Worm (Caenorhabditis elegans) whole organism, L4 larva: ENCODE results near the gene sym-3.
A peak's percentile ranks its signal among the peaks of the same experiment; 100 is the strongest.

Experiments used
- F10B5.3 ChIP-seq: sonication (generic microtip); optimal IDR thresholded peaks from 2 replicates; lab custom pipeline; 2016; ENCODE audit warnings: mild to moderate bottlenecking, missing genetic modification characterization, missing compliant biosample characterization
- F37D6.2 ChIP-seq: sonication (generic microtip); optimal IDR thresholded peaks from 2 replicates; lab custom pipeline; 2016; ENCODE audit warnings: mild to moderate bottlenecking, missing genetic modification characterization, missing compliant biosample characterization
- T26A8.4 ChIP-seq: fragments of 200-800 bp; sonication (Bioruptor generic); IDR thresholded peaks from 2 replicates; pipeline ENCODE4 v1.3.6; 2022; ENCODE audit warnings: missing genetic modification characterization, missing compliant biosample characterization
- aha-1 ChIP-seq: fragments of 150-350 bp; peaks from one replicate; lab custom pipeline; 2014; ENCODE audit warnings: missing biosample characterization, missing genetic modification characterization
- ama-1 ChIP-seq: fragments of 150-350 bp; optimal IDR thresholded peaks from 2 replicates; lab custom pipeline; 2014; ENCODE audit warnings: inconsistent platforms, mixed read lengths
- arid-1 ChIP-seq: fragments of 200-800 bp; sonication (Bioruptor generic); conservative IDR thresholded peaks from 2 replicates; pipeline ENCODE4 v1.3.6; 2022; ENCODE audit warnings: missing genetic modification reagents, missing genetic modification characterization, missing compliant biosample characterization
- attf-4 ChIP-seq: sonication (generic microtip); optimal IDR thresholded peaks from 3 replicates; lab custom pipeline; 2017; ENCODE audit warnings: missing biosample characterization, missing genetic modification characterization
- ceh-32 ChIP-seq: sonication (generic microtip); optimal IDR thresholded peaks from 2 replicates; lab custom pipeline; 2016; ENCODE audit warnings: mild to moderate bottlenecking, missing genetic modification characterization, missing compliant biosample characterization; ENCODE audit not compliant: poor library complexity
- ctbp-1 ChIP-seq: fragments of 200-800 bp; sonication (Bioruptor generic); IDR thresholded peaks from 2 replicates; pipeline ENCODE4 v1.3.6; 2022; ENCODE audit warnings: missing genetic modification reagents, missing genetic modification characterization, missing compliant biosample characterization
- daf-16 ChIP-seq, 3 experiments: sonication (generic microtip); optimal IDR thresholded peaks; 2 replicates each; lab custom pipeline; 2016 to 2017; ENCODE audit warnings: missing genetic modification characterization in 3 of 3, missing genetic modification reagents in 3 of 3, mild to moderate bottlenecking in 2 of 3, missing compliant biosample characterization in 2 of 3, missing biosample characterization in 1 of 3, moderate library complexity in 1 of 3
- daf-8 ChIP-seq: fragments of 200-800 bp; sonication (Bioruptor generic); IDR thresholded peaks from 2 replicates; pipeline ENCODE4 v1.3.6; 2022; ENCODE audit warnings: missing genetic modification characterization, missing compliant biosample characterization
- dmd-6 ChIP-seq: fragments of 200-800 bp; sonication (Bioruptor generic); IDR thresholded peaks from 2 replicates; pipeline ENCODE4 v1.3.6; 2022; ENCODE audit warnings: missing genetic modification reagents, missing genetic modification characterization, missing compliant biosample characterization
- dmd-8 ChIP-seq: fragments of 200-800 bp; sonication (Bioruptor generic); IDR thresholded peaks from 2 replicates; pipeline ENCODE4 v1.3.6; 2022; ENCODE audit warnings: missing genetic modification characterization, missing compliant biosample characterization
- dpl-1 ChIP-seq: fragments of 150-350 bp; optimal IDR thresholded peaks from 2 replicates; lab custom pipeline; 2014; ENCODE audit warnings: missing biosample characterization, missing genetic modification reagents, missing genetic modification characterization
- hif-1 ChIP-seq, 2 experiments: sonication (generic microtip); optimal IDR thresholded peaks; 2 replicates each; lab custom pipeline; 2016 to 2017; ENCODE audit warnings: missing compliant biosample characterization in 2 of 2, missing genetic modification characterization in 2 of 2, missing genetic modification reagents in 2 of 2, missing genotype in 2 of 2, mild to moderate bottlenecking in 1 of 2
- hlh-30 ChIP-seq: sonication (generic microtip); optimal IDR thresholded peaks from 2 replicates; lab custom pipeline; 2017; ENCODE audit warnings: antibody characterized with exemption, mild to moderate bottlenecking, missing genetic modification characterization, missing compliant biosample characterization; ENCODE audit not compliant: insufficient read depth
- lsy-2 ChIP-seq, 2 experiments: fragments of 150-350 bp in 1 of 2; sonication (generic microtip) in 1 of 2; optimal IDR thresholded peaks; 2 replicates each; lab custom pipeline; 2014 to 2017; ENCODE audit warnings: missing biosample characterization in 2 of 2, missing genetic modification characterization in 2 of 2
- madf-5 ChIP-seq, 2 experiments: fragments of 200-800 bp; sonication (Bioruptor generic); IDR thresholded peaks; 2 replicates each; pipeline ENCODE4 v1.3.6; 2022; ENCODE audit warnings: missing compliant biosample characterization in 2 of 2, missing genetic modification characterization in 2 of 2
- madf-9 ChIP-seq: fragments of 200-800 bp; sonication (Bioruptor generic); conservative IDR thresholded peaks from 2 replicates; pipeline ENCODE4 v1.3.6; 2022; ENCODE audit warnings: missing genetic modification reagents, missing genetic modification characterization, missing compliant biosample characterization
- mdl-1 ChIP-seq, 2 experiments: fragments of 150-350 bp in 1 of 2; sonication (generic microtip) in 1 of 2; optimal IDR thresholded peaks; 2 replicates each; lab custom pipeline; 2014 to 2017; ENCODE audit warnings: missing biosample characterization in 2 of 2, missing genetic modification characterization in 2 of 2
- mep-1 ChIP-seq: fragments of 150-350 bp; sonication (generic microtip); optimal IDR thresholded peaks from 3 replicates; lab custom pipeline; 2014; ENCODE audit warnings: missing biosample characterization, missing genetic modification characterization
- mxl-2 ChIP-seq: fragments of 200-800 bp; sonication (Bioruptor generic); conservative IDR thresholded peaks from 2 replicates; pipeline ENCODE4 v1.3.6; 2022; ENCODE audit warnings: missing genetic modification reagents, missing genetic modification characterization, missing compliant biosample characterization
- mxl-3 ChIP-seq: fragments of 200-800 bp; sonication (Bioruptor generic); optimal IDR thresholded peaks from 2 replicates; lab custom pipeline; 2018; ENCODE audit warnings: mild to moderate bottlenecking, missing genetic modification characterization, missing compliant biosample characterization
- nhr-102 ChIP-seq: sonication (generic microtip); optimal IDR thresholded peaks from 2 replicates; lab custom pipeline; 2016; ENCODE audit warnings: mild to moderate bottlenecking, missing genetic modification characterization, moderate library complexity, missing compliant biosample characterization
- nhr-11 ChIP-seq: fragments of 150-350 bp; optimal IDR thresholded peaks from 2 replicates; lab custom pipeline; 2014; ENCODE audit warnings: missing biosample characterization, missing genetic modification characterization
- nhr-237 ChIP-seq: sonication (generic microtip); optimal IDR thresholded peaks from 2 replicates; lab custom pipeline; 2017; ENCODE audit warnings: missing biosample characterization, missing genetic modification characterization
- nhr-25 ChIP-seq: sonication (generic microtip); optimal IDR thresholded peaks from 2 replicates; lab custom pipeline; 2017; ENCODE audit warnings: missing genetic modification characterization, mild to moderate bottlenecking, missing compliant biosample characterization, antibody characterized with exemption, moderate library complexity, borderline replicate concordance; ENCODE audit not compliant: insufficient read depth
- nhr-28 ChIP-seq: fragments of 150-350 bp; optimal IDR thresholded peaks from 2 replicates; lab custom pipeline; 2014; ENCODE audit warnings: missing biosample characterization, missing genetic modification characterization
- nhr-41 ChIP-seq: fragments of 200-800 bp; sonication (Bioruptor generic); IDR thresholded peaks from 2 replicates; pipeline ENCODE4 v1.3.6; 2022; ENCODE audit warnings: missing genetic modification reagents, missing genetic modification characterization, missing compliant biosample characterization
- nhr-77 ChIP-seq: fragments of 150-350 bp; optimal IDR thresholded peaks from 2 replicates; lab custom pipeline; 2014; ENCODE audit warnings: missing biosample characterization, missing genetic modification characterization
- pha-4 ChIP-seq, 2 experiments: fragments of 150-350 bp in 1 of 2; fragments of 200-800 bp in 1 of 2; sonication (Bioruptor generic) in 1 of 2; IDR thresholded peaks in 1 of 2; optimal IDR thresholded peaks in 1 of 2; 2 replicates each; pipeline versions ENCODE4 v1.3.6 to Lab custom; 2014 to 2022; ENCODE audit warnings: missing genetic modification characterization in 2 of 2, missing genetic modification reagents in 2 of 2, missing biosample characterization in 1 of 2, missing compliant biosample characterization in 1 of 2
- php-3 ChIP-seq: fragments of 200-800 bp; sonication (Bioruptor generic); IDR thresholded peaks from 2 replicates; pipeline ENCODE4 v1.3.6; 2022; ENCODE audit warnings: missing genetic modification reagents, missing genetic modification characterization, missing compliant biosample characterization
- rbr-2 ChIP-seq: sonication (generic microtip); optimal IDR thresholded peaks from 2 replicates; lab custom pipeline; 2016; ENCODE audit warnings: missing genotype, missing genetic modification characterization, missing compliant biosample characterization
- saeg-2 ChIP-seq: fragments of 200-800 bp; sonication (Bioruptor generic); IDR thresholded peaks from 2 replicates; pipeline ENCODE4 v1.3.6; 2022; ENCODE audit warnings: missing genetic modification reagents, missing genetic modification characterization, missing compliant biosample characterization
- sdz-12 ChIP-seq: fragments of 200-800 bp; sonication (Bioruptor generic); optimal IDR thresholded peaks from 2 replicates; lab custom pipeline; 2018; ENCODE audit warnings: mild to moderate bottlenecking, missing genetic modification characterization, missing compliant biosample characterization
- set-16 ChIP-seq: fragments of 200-800 bp; sonication (Bioruptor generic); IDR thresholded peaks from 2 replicates; pipeline ENCODE4 v1.3.6; 2022; ENCODE audit warnings: missing genetic modification reagents, missing genetic modification characterization, missing compliant biosample characterization
- skn-1 ChIP-seq: fragments of 150-350 bp; optimal IDR thresholded peaks from 2 replicates; lab custom pipeline; 2014; ENCODE audit warnings: missing biosample characterization, missing genetic modification characterization
- spr-1 ChIP-seq: sonication (generic microtip); optimal IDR thresholded peaks from 2 replicates; lab custom pipeline; 2016; ENCODE audit warnings: mild to moderate bottlenecking, missing genetic modification characterization, missing compliant biosample characterization
- unc-62 ChIP-seq, 3 experiments: fragments of 150-350 bp in 1 of 3; sonication (generic microtip); optimal IDR thresholded peaks in 2 of 3; peaks in 1 of 3; 1 replicate in 1 of 3; 2 replicates in 2 of 3; lab custom pipeline; 2014 to 2017; ENCODE audit warnings: missing biosample characterization in 3 of 3, missing genetic modification characterization in 3 of 3, missing genetic modification reagents in 3 of 3, missing genotype in 1 of 3
- ztf-7 ChIP-seq: fragments of 150-350 bp; optimal IDR thresholded peaks from 2 replicates; lab custom pipeline; 2014; ENCODE audit warnings: missing biosample characterization, missing genetic modification characterization

Gene sym-3

DNA sequence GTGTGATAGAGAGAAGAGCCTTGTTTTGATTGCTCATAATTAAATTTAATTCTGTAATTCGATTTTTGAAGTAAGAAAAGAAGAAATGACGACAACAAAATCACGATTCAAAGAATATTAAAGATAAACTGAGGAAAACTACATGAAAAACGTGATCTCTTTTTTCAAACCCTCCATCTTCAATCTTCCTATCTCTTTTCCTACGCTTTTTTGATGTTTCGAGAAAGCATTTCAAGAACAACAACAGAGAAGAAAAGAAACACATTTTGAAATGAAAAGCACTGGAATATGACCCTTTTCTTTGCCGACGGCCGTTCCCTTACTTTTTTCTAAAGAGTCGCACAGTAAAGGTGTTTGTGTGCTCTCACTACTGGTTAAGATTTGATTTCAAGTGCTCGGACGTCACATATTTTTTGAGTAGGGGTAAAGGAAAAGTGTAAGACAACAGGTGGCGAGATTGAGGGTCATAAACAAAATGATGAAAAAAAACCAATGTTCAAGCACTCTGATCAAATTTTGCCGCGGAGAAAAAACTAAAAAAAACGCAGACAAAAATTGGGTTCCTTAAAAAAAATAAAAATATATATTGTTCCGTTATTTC, 32.4 kb downstream of the sym-3 start, which contains the start of gene F13D11.3:
Gene F13D11.3 (minus strand): TSS at position 51 of the 601 bp plus-strand sequence.
- TF ChIP-seq T26A8.4 (GFP tag; lab: Robert Waterston, UW) (no peak), unc-62 (GFP tag; optimal IDR thresholded peaks at IDR 0.05 in 1 of 2; lab: Kevin White, UChicago) (peak in 1 of 2 experiments; percentile 77), unc-62 (tag; optimal IDR thresholded peaks at IDR 0.05; lab: Kevin White, UChicago) (no peak), daf-16 (GFP tag; optimal IDR thresholded peaks at IDR 0.05; lab: Kevin White, UChicago) (peak in 1 of 2 experiments; percentile 34), daf-16 (tag; optimal IDR thresholded peaks at IDR 0.05; lab: Kevin White, UChicago) (no peak)

DNA sequence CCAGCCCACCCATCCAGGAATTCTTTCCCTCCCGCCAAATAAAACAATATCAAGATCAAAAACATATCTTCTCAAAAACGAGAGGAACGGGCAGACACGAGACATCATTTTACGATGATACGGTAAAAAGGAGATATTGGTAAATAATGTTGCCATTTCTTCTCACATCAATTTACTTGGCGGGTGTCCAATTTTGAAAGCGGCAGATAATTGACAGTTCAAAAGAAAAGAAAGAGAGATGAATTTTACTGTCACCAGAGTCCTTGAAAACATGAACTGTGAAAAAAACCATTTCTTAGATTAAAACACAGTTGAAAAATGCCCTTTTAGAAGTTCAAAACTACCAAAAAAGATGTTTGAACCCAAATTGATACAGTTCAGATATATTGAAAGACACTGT, 37.1 kb downstream of the sym-3 start:
- no peak for TF ChIP-seq ceh-32 (tag; lab: Kevin White, UChicago)
- no peak for TF ChIP-seq arid-1 (GFP tag; lab: Robert Waterston, UW)
- TF ChIP-seq aha-1 (tag; lab: Kevin White, UChicago): peak; percentile 44
- TF ChIP-seq nhr-25 (tag; lab: Kevin White, UChicago): peak; percentile 20
- peak; percentile 17 for TF ChIP-seq hlh-30 (tag; lab: Kevin White, UChicago)
- TF ChIP-seq mep-1 (tag; lab: Kevin White, UChicago): peak; percentile 31
- peak; percentile 67 for TF ChIP-seq nhr-28 (tag; lab: Kevin White, UChicago)
- TF ChIP-seq mdl-1 (tag; optimal IDR thresholded peaks at IDR 0.05; lab: Kevin White, UChicago): peak in 1 of 2 experiments; percentile 38
- no peak for TF ChIP-seq nhr-41 (GFP tag; lab: Robert Waterston, UW)

DNA sequence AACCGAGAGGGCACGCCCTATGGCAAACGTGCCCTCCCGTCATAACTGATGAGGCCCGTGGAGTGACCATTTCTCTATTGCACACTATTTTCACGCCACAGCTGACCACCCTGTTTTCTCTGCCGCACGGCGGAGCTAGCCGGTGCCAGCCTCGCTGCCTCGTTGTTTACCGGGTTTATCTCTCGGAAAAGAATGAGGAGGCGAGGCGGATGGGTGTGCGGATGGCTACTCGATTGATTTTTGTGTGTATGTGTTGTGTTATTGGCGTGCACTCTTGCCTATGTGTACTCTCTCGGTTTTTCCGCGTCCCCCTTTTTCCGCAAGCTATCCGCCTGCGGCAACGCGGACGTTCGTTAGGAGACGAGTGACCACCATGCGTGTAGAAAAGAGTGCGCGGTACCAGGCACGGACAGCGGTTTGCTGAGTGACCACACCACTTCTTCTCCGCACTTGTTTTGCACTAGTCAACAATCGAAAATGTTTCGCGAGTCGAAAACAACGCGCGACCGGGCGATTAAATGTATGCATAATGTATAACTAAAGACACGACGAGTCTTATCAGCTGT, 38.5 kb downstream of the sym-3 start:
- TF ChIP-seq nhr-11 (tag; lab: Kevin White, UChicago) (peak; percentile 44), set-16 (peak; percentile 83), ctbp-1 (GFP tag; lab: Robert Waterston, UW) (peak; percentile 67; the same call in 1 of the 2 replicates), rbr-2 (peak; percentile 76), mep-1 (tag; lab: Kevin White, UChicago) (peak; percentile 63), daf-16 (GFP tag; optimal IDR thresholded peaks at IDR 0.05; lab: Kevin White, UChicago) (peak; percentile 43 to 98), daf-16 (tag; optimal IDR thresholded peaks at IDR 0.05; lab: Kevin White, UChicago) (peak; percentile 97), mxl-3 (GFP tag; lab: Kevin White, UChicago) (peak; percentile 89), nhr-28 (tag; lab: Kevin White, UChicago) (peak; percentile 30), saeg-2 (GFP tag; lab: Robert Waterston, UW) (0 out of 2 replicates have a peak, but pooled peaks have one; percentile 63), spr-1 (tag; lab: Kevin White, UChicago) (peak; percentile 57), skn-1 (no peak), unc-62 (GFP tag; optimal IDR thresholded peaks at IDR 0.05 in 1 of 2; lab: Kevin White, UChicago) (peak in 1 of 2 experiments; percentile 88), unc-62 (tag; optimal IDR thresholded peaks at IDR 0.05; lab: Kevin White, UChicago) (no peak), php-3 (0 out of 2 replicates have a peak, but pooled peaks have one; percentile 39), dmd-6 (GFP tag; lab: Robert Waterston, UW) (peak; percentile 27; the same call in 1 of the 2 replicates), F10B5.3 (tag; lab: Kevin White, UChicago) (peak; percentile 42), hif-1 (tag; optimal IDR thresholded peaks at IDR 0.05; lab: Kevin White, UChicago) (peak in 1 of 2 experiments; percentile 79), nhr-77 (tag; lab: Kevin White, UChicago) (peak; percentile 19), nhr-102 (tag; lab: Kevin White, UChicago) (peak; percentile 76), ama-1 (lab: Kevin White, UChicago) (no peak), mdl-1 (tag; optimal IDR thresholded peaks at IDR 0.05; lab: Kevin White, UChicago) (peak; percentile 64 to 93), mxl-2 (GFP tag; lab: Robert Waterston, UW) (0 out of 2 replicates have a peak, but pooled peaks have one; percentile 9), dmd-8 (GFP tag; lab: Robert Waterston, UW) (no peak), madf-5 (GFP tag; IDR thresholded peaks at IDR 0.05; lab: Robert Waterston, UW) (no peak), aha-1 (tag; lab: Kevin White, UChicago) (peak; percentile 94), sdz-12 (no peak), F37D6.2 (tag; lab: Kevin White, UChicago) (peak; percentile 76), attf-4 (tag; lab: Kevin White, UChicago) (peak; percentile 19), lsy-2 (tag; optimal IDR thresholded peaks at IDR 0.05; lab: Kevin White, UChicago) (peak; percentile 11 to 48), nhr-237 (tag; lab: Kevin White, UChicago) (no peak), daf-8 (no peak), dpl-1 (GFP tag; lab: Kevin White, UChicago) (peak; percentile 46), madf-9 (GFP tag; lab: Robert Waterston, UW) (peak; percentile 65), ztf-7 (no peak), arid-1 (GFP tag; lab: Robert Waterston, UW) (no peak; the same call in 1 of the 2 replicates), pha-4 (GFP tag; IDR thresholded peaks at IDR 0.05; lab: Robert Waterston, UW) (peak; percentile 53; the same call in 1 of the 2 replicates), pha-4 (tag; optimal IDR thresholded peaks at IDR 0.05; lab: Kevin White, UChicago) (no peak)
